Fruit fly (Drosophila melanogaster) whole organism, embryonic: Measurements from ENCODE around the gene Fur2.
A peak's percentile ranks its signal among the peaks of the same experiment; 100 is the strongest.

Experiments
- Ada2b ChIP-seq: fragments of 200-800 bp; sonication (Bioruptor generic); IDR thresholded peaks from 2 replicates; pipeline ENCODE4 v1.3.6; 2022; ENCODE audit warnings: missing biosample characterization, missing genetic modification characterization
- Asciz ChIP-seq: fragments of 200-800 bp; sonication (Bioruptor generic); optimal IDR thresholded peaks from 2 replicates; lab custom pipeline; 2017; ENCODE audit warnings: missing biosample characterization, mild to moderate bottlenecking, missing genetic modification characterization, missing genetic modification reagents
- CG10366 ChIP-seq: fragments of 200-800 bp; sonication (Bioruptor generic); IDR thresholded peaks from 2 replicates; pipeline ENCODE4 v1.3.6; 2022; ENCODE audit warnings: missing biosample characterization, missing genetic modification characterization
- CG10431 ChIP-seq: fragments of 200-800 bp; sonication (Bioruptor generic); optimal IDR thresholded peaks from 3 replicates; lab custom pipeline; 2018; ENCODE audit warnings: missing biosample characterization, mild to moderate bottlenecking, missing genetic modification characterization
- CG10979 ChIP-seq: fragments of 200-800 bp; sonication (Bioruptor generic); optimal IDR thresholded peaks from 2 replicates; lab custom pipeline; 2018; ENCODE audit warnings: missing biosample characterization, mild to moderate bottlenecking, missing genetic modification characterization, moderate library complexity
- CG11560 ChIP-seq: fragments of 200-800 bp; sonication (Bioruptor generic); IDR thresholded peaks from 3 replicates; pipeline ENCODE4 v1.3.6; 2022; ENCODE audit warnings: missing biosample characterization, missing genetic modification characterization
- CG12299 ChIP-seq: fragments of 200-800 bp; sonication (Bioruptor generic); optimal IDR thresholded peaks from 2 replicates; lab custom pipeline; 2018; ENCODE audit warnings: missing biosample characterization, mild to moderate bottlenecking, missing genetic modification characterization
- CG14860 ChIP-seq: fragments of 200-800 bp; sonication (Bioruptor generic); IDR thresholded peaks from 3 replicates; pipeline ENCODE4 v1.3.6; 2022; ENCODE audit warnings: missing biosample characterization, missing genetic modification characterization; ENCODE audit not compliant: partially characterized antibody
- CG15696 ChIP-seq: fragments of 200-800 bp; sonication (Bioruptor generic); optimal IDR thresholded peaks from 2 replicates; lab custom pipeline; 2019; ENCODE audit warnings: missing biosample characterization, mild to moderate bottlenecking, missing genetic modification characterization, moderate library complexity
- CG1603 ChIP-seq: fragments of 200-800 bp; sonication (Bioruptor generic); optimal IDR thresholded peaks from 2 replicates; lab custom pipeline; 2019; ENCODE audit warnings: missing biosample characterization, mild to moderate bottlenecking, missing genetic modification characterization, moderate library complexity
- CG18011 ChIP-seq: fragments of 200-800 bp; sonication (Bioruptor generic); optimal IDR thresholded peaks from 2 replicates; lab custom pipeline; 2017; ENCODE audit warnings: missing biosample characterization, missing genetic modification characterization, mild to moderate bottlenecking, moderate library complexity, missing genotype
- CG2875 ChIP-seq: fragments of 200-800 bp; sonication (Bioruptor generic); optimal IDR thresholded peaks from 2 replicates; lab custom pipeline; 2017; ENCODE audit warnings: missing biosample characterization, mild to moderate bottlenecking, missing genetic modification characterization, missing genetic modification reagents
- CG30431 ChIP-seq: fragments of 200-800 bp; sonication (Bioruptor generic); optimal IDR thresholded peaks from 2 replicates; lab custom pipeline; 2017; ENCODE audit warnings: missing biosample characterization, missing genetic modification characterization
- CG32767 ChIP-seq: fragments of 200-800 bp; sonication (Bioruptor generic); IDR thresholded peaks from 2 replicates; pipeline ENCODE4 v1.3.6; 2022; ENCODE audit warnings: missing biosample characterization, missing genetic modification characterization
- CG32772 ChIP-seq: fragments of 200-800 bp; sonication (Bioruptor generic); IDR thresholded peaks from 2 replicates; pipeline ENCODE4 v1.3.6; 2022; ENCODE audit warnings: missing biosample characterization, missing genetic modification characterization
- CG34224 ChIP-seq: fragments of 200-800 bp; sonication (Bioruptor generic); IDR thresholded peaks from 3 replicates; pipeline ENCODE4 v1.3.6; 2022; ENCODE audit warnings: missing biosample characterization, missing genetic modification characterization; ENCODE audit not compliant: partially characterized antibody
- CG4854 ChIP-seq: fragments of 200-800 bp; sonication (Bioruptor generic); optimal IDR thresholded peaks from 2 replicates; lab custom pipeline; 2016; ENCODE audit warnings: missing biosample characterization, missing genetic modification characterization, inconsistent platforms
- CG5180 ChIP-seq: fragments of 200-800 bp; sonication (Bioruptor generic); optimal IDR thresholded peaks from 3 replicates; lab custom pipeline; 2017; ENCODE audit warnings: missing biosample characterization, missing genetic modification characterization, mild to moderate bottlenecking, moderate library complexity, missing genetic modification reagents
- CG7928 ChIP-seq: fragments of 200-800 bp; sonication (Bioruptor generic); optimal IDR thresholded peaks from 2 replicates; lab custom pipeline; 2017; ENCODE audit warnings: missing biosample characterization, mild to moderate bottlenecking, missing genetic modification characterization
- CHES-1-like ChIP-seq: fragments of 200-800 bp; sonication (Bioruptor generic); optimal IDR thresholded peaks from 2 replicates; lab custom pipeline; 2016; ENCODE audit warnings: missing biosample characterization, missing genetic modification characterization
- Chrac-16 ChIP-seq: fragments of 200-800 bp; sonication (Bioruptor generic); optimal IDR thresholded peaks from 3 replicates; lab custom pipeline; 2016; ENCODE audit warnings: missing biosample characterization, missing genetic modification characterization
- Dref ChIP-seq: fragments of 200-800 bp; sonication (Bioruptor generic); IDR thresholded peaks from 2 replicates; pipeline ENCODE4 v1.3.6; 2022; ENCODE audit warnings: missing biosample characterization, missing genetic modification characterization
- Hmx ChIP-seq: fragments of 200-800 bp; sonication (Bioruptor generic); optimal IDR thresholded peaks from 2 replicates; lab custom pipeline; 2016; ENCODE audit warnings: missing biosample characterization, missing genetic modification characterization
- Lim3 ChIP-seq: fragments of 200-800 bp; sonication (Bioruptor generic); IDR thresholded peaks from 2 replicates; pipeline ENCODE4 v1.3.6; 2022; ENCODE audit warnings: missing biosample characterization, missing genetic modification characterization
- NC2β ChIP-seq: fragments of 200-800 bp; sonication (Bioruptor generic); optimal IDR thresholded peaks from 2 replicates; lab custom pipeline; 2016; ENCODE audit warnings: missing biosample characterization, missing genetic modification characterization
- NfI ChIP-seq: fragments of 200-800 bp; sonication (Bioruptor generic); optimal IDR thresholded peaks from 3 replicates; lab custom pipeline; 2018; ENCODE audit warnings: missing biosample characterization, mild to moderate bottlenecking, missing genetic modification characterization, moderate library complexity
- Sry-δ ChIP-seq: fragments of 200-800 bp; sonication (Bioruptor generic); optimal IDR thresholded peaks from 2 replicates; lab custom pipeline; 2016; ENCODE audit warnings: missing biosample characterization, missing genetic modification characterization
- ash1 ChIP-seq: fragments of 200-800 bp; sonication (Bioruptor generic); optimal IDR thresholded peaks from 2 replicates; lab custom pipeline; 2018; ENCODE audit warnings: missing biosample characterization, mild to moderate bottlenecking, missing genetic modification characterization
- chm ChIP-seq: fragments of 200-800 bp; sonication (Bioruptor generic); IDR thresholded peaks from 2 replicates; pipeline ENCODE4 v1.3.6; 2022; ENCODE audit warnings: missing biosample characterization, missing genetic modification characterization
- corto ChIP-seq: fragments of 200-800 bp; sonication (Bioruptor generic); optimal IDR thresholded peaks from 2 replicates; lab custom pipeline; 2016; ENCODE audit warnings: missing biosample characterization, mild to moderate bottlenecking, missing genetic modification characterization, moderate library complexity
- crp ChIP-seq, 2 experiments: fragments of 200-800 bp; sonication (Bioruptor generic); optimal IDR thresholded peaks; 2 replicates in 1 of 2; 3 replicates in 1 of 2; lab custom pipeline; 2017; ENCODE audit warnings: missing biosample characterization in 2 of 2, missing genetic modification characterization in 2 of 2, mild to moderate bottlenecking in 1 of 2, moderate library complexity in 1 of 2
- danr ChIP-seq: fragments of 200-800 bp; sonication (Bioruptor generic); IDR thresholded peaks from 2 replicates; pipeline ENCODE4 v1.3.6; 2022; ENCODE audit warnings: missing biosample characterization, missing genetic modification characterization
- dmrt99B ChIP-seq: fragments of 200-800 bp; sonication (Bioruptor generic); optimal IDR thresholded peaks from 2 replicates; lab custom pipeline; 2018; ENCODE audit warnings: missing biosample characterization, mild to moderate bottlenecking, missing genetic modification characterization, moderate library complexity
- dpn ChIP-seq, 2 experiments: fragments of 200-800 bp; sonication (Bioruptor generic); optimal IDR thresholded peaks; 3 replicates each; lab custom pipeline; 2016; ENCODE audit warnings: missing biosample characterization in 2 of 2, missing genetic modification characterization in 2 of 2
- eyg ChIP-seq: fragments of 200-800 bp; sonication (Bioruptor generic); optimal IDR thresholded peaks from 3 replicates; lab custom pipeline; 2016; ENCODE audit warnings: missing biosample characterization, missing genetic modification characterization
- fu2 ChIP-seq: fragments of 200-800 bp; sonication (Bioruptor generic); optimal IDR thresholded peaks from 2 replicates; lab custom pipeline; 2016; ENCODE audit warnings: missing biosample characterization, missing genetic modification characterization
- ham ChIP-seq: fragments of 200-800 bp; sonication (Bioruptor generic); IDR thresholded peaks from 2 replicates; pipeline ENCODE4 v1.3.6; 2022; ENCODE audit warnings: missing biosample characterization, missing genetic modification characterization
- hbn ChIP-seq: fragments of 200-800 bp; sonication (Bioruptor generic); IDR thresholded peaks from 2 replicates; pipeline ENCODE4 v1.3.6; 2022; ENCODE audit warnings: missing biosample characterization, missing genetic modification characterization; ENCODE audit not compliant: partially characterized antibody
- lmd ChIP-seq: fragments of 200-800 bp; sonication (Bioruptor generic); IDR thresholded peaks from 2 replicates; pipeline ENCODE4 v1.3.6; 2022; ENCODE audit warnings: missing biosample characterization, missing genetic modification characterization
- maf-S ChIP-seq: fragments of 200-800 bp; sonication (Bioruptor generic); optimal IDR thresholded peaks from 2 replicates; lab custom pipeline; 2016; ENCODE audit warnings: missing biosample characterization, missing genetic modification characterization
- ranshi ChIP-seq: fragments of 200-800 bp; sonication (Bioruptor generic); IDR thresholded peaks from 2 replicates; pipeline ENCODE4 v1.3.6; 2022; ENCODE audit warnings: missing biosample characterization, missing genetic modification characterization
- slou ChIP-seq: fragments of 200-800 bp; sonication (Bioruptor generic); optimal IDR thresholded peaks from 3 replicates; lab custom pipeline; 2016; ENCODE audit warnings: missing biosample characterization, missing genetic modification characterization
- so ChIP-seq: fragments of 200-800 bp; sonication (Bioruptor generic); IDR thresholded peaks from 3 replicates; pipeline ENCODE4 v1.3.6; 2022; ENCODE audit warnings: missing biosample characterization, missing genetic modification characterization
- tap ChIP-seq: fragments of 200-800 bp; optimal IDR thresholded peaks from 3 replicates; lab custom pipeline; 2019; ENCODE audit warnings: missing biosample characterization, mild to moderate bottlenecking, missing genetic modification characterization, moderate library complexity
- tgo ChIP-seq: fragments of 200-800 bp; sonication (Bioruptor generic); IDR thresholded peaks from 3 replicates; pipeline ENCODE4 v1.3.6; 2022; ENCODE audit warnings: missing biosample characterization, missing genetic modification characterization
- toy ChIP-seq: fragments of 200-800 bp; sonication (Bioruptor generic); IDR thresholded peaks from 2 replicates; pipeline ENCODE4 v1.3.6; 2022; ENCODE audit warnings: missing biosample characterization, missing genetic modification characterization
- trh ChIP-seq: fragments of 200-800 bp; sonication (Bioruptor generic); optimal IDR thresholded peaks from 2 replicates; lab custom pipeline; 2016; ENCODE audit warnings: missing biosample characterization, missing genetic modification characterization
- wek ChIP-seq: fragments of 200-800 bp; sonication (Bioruptor generic); optimal IDR thresholded peaks from 3 replicates; lab custom pipeline; 2018; ENCODE audit warnings: missing biosample characterization, mild to moderate bottlenecking, missing genetic modification characterization, moderate library complexity
- zfh1 ChIP-seq: fragments of 200-800 bp; sonication (Bioruptor generic); IDR thresholded peaks from 3 replicates; pipeline ENCODE4 v1.3.6; 2022; ENCODE audit warnings: missing biosample characterization, missing genetic modification characterization

Fur2 gene

DNA sequence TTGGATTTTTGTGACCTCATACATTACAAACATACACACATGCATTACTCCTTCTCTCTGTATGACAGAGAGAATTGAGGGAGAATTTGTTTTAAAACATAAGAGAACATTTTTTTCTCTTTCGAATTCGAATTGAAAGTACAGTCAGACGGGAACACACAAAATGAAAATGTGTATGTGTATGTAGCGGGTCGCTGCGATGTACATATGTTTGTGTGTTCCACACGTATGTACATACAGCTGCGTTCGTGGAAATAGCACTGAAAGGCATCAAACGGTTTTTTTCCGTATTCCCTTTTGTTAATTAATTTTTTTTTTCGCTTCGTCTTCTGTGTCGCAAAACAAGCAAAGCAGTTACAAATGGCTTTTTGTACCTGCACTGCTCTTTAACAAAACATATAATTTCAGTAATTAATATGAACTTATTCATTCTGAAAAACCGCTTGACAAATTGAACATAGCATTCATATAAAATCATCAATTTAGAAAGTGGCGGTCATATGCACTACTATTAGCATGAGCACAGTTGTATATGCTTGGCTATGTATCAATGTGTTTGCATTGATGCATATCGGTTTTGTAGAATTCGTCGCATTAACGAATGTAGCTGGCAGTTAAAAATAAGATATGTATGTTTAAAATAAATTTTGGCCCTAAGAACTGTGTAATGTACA is 40.1 kb upstream of the Fur2 start (continued):
- TF ChIP-seq NfI (GFP tag; lab: Kevin White, UChicago) (peak; percentile 96), trh (GFP tag; lab: Kevin White, UChicago) (peak; percentile 76), dmrt99B (tag; lab: Kevin White, UChicago) (peak; percentile 98), CG14860 (GFP tag; lab: Robert Waterston, UW) (no peak), danr (peak; percentile 90), Sry-δ (peak; percentile 49), slou (GFP tag; lab: Kevin White, UChicago) (peak; percentile 87), Dref (GFP tag; lab: Robert Waterston, UW) (0 out of 2 replicates have a peak, but pooled peaks have one; percentile 6), CG10431 (GFP tag; lab: Kevin White, UChicago) (peak; percentile 94), Chrac-16 (GFP tag; lab: Kevin White, UChicago) (peak; percentile 91), so (GFP tag; lab: Robert Waterston, UW) (peak; percentile 94), ash1 (GFP tag; lab: Kevin White, UChicago) (peak; percentile 87), CG4854 (GFP tag; lab: Kevin White, UChicago) (peak; percentile 93), crp (GFP tag; optimal IDR thresholded peaks at IDR 0.05; lab: Kevin White, UChicago) (peak in 1 of 2 experiments; percentile 65), Lim3 (GFP tag; lab: Robert Waterston, UW) (peak; percentile 80), CG34224 (no peak), CG5180 (GFP tag; lab: Kevin White, UChicago) (peak; percentile 91), ranshi (GFP tag; lab: Robert Waterston, UW) (peak; percentile 86), CG15696 (tag; lab: Kevin White, UChicago) (peak; percentile 93), zfh1 (GFP tag; lab: Robert Waterston, UW) (peak; percentile 92), maf-S (GFP tag; lab: Kevin White, UChicago) (peak; percentile 92), ham (GFP tag; lab: Robert Waterston, UW) (peak; percentile 75), CG11560 (no peak; the same call in 1 of the 3 replicates), CG18011 (GFP tag; lab: Kevin White, UChicago) (peak; percentile 86), CG32772 (GFP tag; lab: Robert Waterston, UW) (peak; percentile 91), Asciz (GFP tag; lab: Kevin White, UChicago) (peak; percentile 94), corto (GFP tag; lab: Kevin White, UChicago) (peak; percentile 53), CHES-1-like (peak; percentile 95), tap (peak; percentile 94), CG30431 (peak; percentile 92), tgo (GFP tag; lab: Robert Waterston, UW) (peak; percentile 92), hbn (GFP tag; lab: Robert Waterston, UW) (no peak), CG1603 (tag; lab: Kevin White, UChicago) (peak; percentile 89), CG10979 (peak; percentile 97), lmd (GFP tag; lab: Robert Waterston, UW) (peak; percentile 95), Ada2b (peak; percentile 88), CG32767 (GFP tag; lab: Robert Waterston, UW) (peak; percentile 91), wek (GFP tag; lab: Kevin White, UChicago) (peak; percentile 84), NC2β (GFP tag; lab: Kevin White, UChicago) (peak; percentile 90), Hmx (GFP tag; lab: Kevin White, UChicago) (peak; percentile 88), CG10366 (GFP tag; lab: Robert Waterston, UW) (peak; percentile 85), CG2875 (peak; percentile 90), CG12299 (tag; lab: Kevin White, UChicago) (peak; percentile 96), CG7928 (peak; percentile 74), eyg (peak; percentile 91), toy (peak; percentile 80), dpn (GFP tag; optimal IDR thresholded peaks at IDR 0.05; lab: Kevin White, UChicago) (peak; percentile 95 to 96), fu2 (GFP tag; lab: Kevin White, UChicago) (peak; percentile 95), chm (GFP tag; lab: Robert Waterston, UW) (peak; percentile 91)
